Worm (Caenorhabditis elegans): ENCODE data around the gene ZC190.10.

ce11 chrV:8745858-8746257 lies 49.7 kb upstream of the ZC190.10 start, which contains the start of gene B0507.6:
- TF ChIP-seq aly-1 (tag; optimal IDR thresholded peaks at IDR 0.05) (no peak), B0310.2 (tag; optimal IDR thresholded peaks at IDR 0.05) (no peak), ceh-13 (GFP tag; optimal IDR thresholded peaks at IDR 0.05) (no peak), ama-1 (optimal IDR thresholded peaks at IDR 0.05) (no peak), scrt-1 (GFP tag; IDR thresholded peaks at IDR 0.05) (no peak), hmbx-1 (tag; optimal IDR thresholded peaks at IDR 0.05) (no peak), tbx-37 (GFP tag; conservative IDR thresholded peaks at IDR 0.05) (no peak), ets-7 (tag; optimal IDR thresholded peaks at IDR 0.05) (no peak), F13C5.2 (tag; optimal IDR thresholded peaks at IDR 0.05) (no peak)
